Worm (Caenorhabditis elegans): ENCODE results near the gene capa-1.

- TF ChIP-seq ztf-29 (GFP tag; IDR thresholded peaks at IDR 0.05) = no peak
- no peak for TF ChIP-seq klf-2 (GFP tag; conservative IDR thresholded peaks at IDR 0.05)
- no peak for TF ChIP-seq med-1 (GFP tag; optimal IDR thresholded peaks at IDR 0.05; ENCODE audit: insufficient read depth)
- no peak for TF ChIP-seq flt-1 (GFP tag; IDR thresholded peaks at IDR 0.05)
- no peak for TF ChIP-seq tab-1 (GFP tag; IDR thresholded peaks at IDR 0.05)
- no peak for TF ChIP-seq cog-1 (tag; optimal IDR thresholded peaks at IDR 0.05)
- TF ChIP-seq ztf-23 (GFP tag; IDR thresholded peaks at IDR 0.05) = no peak
- no peak for TF ChIP-seq T22C8.4 (GFP tag; IDR thresholded peaks at IDR 0.05)
- no peak for TF ChIP-seq ref-1 (GFP tag; conservative IDR thresholded peaks at IDR 0.05)
Measured at ce11 chrX:5877039-5877438, 42.2 kb upstream of the capa-1 start.
